Worm (Caenorhabditis elegans) whole organism, L4/young adult: ENCODE data around the gene daf-15.

Experiments
- W03F9.2 ChIP-seq: fragments of 150-350 bp; optimal IDR thresholded peaks from 2 replicates; lab custom pipeline; 2014; ENCODE audit warnings: missing biosample characterization, missing genetic modification characterization
- dao-5 ChIP-seq: sonication (generic microtip); optimal IDR thresholded peaks from 2 replicates; lab custom pipeline; 2016; ENCODE audit warnings: missing genotype, missing genetic modification characterization, moderate library complexity, missing compliant biosample characterization
- him-1 ChIP-seq: sonication (generic microtip); optimal IDR thresholded peaks from 2 replicates; lab custom pipeline; 2016; ENCODE audit warnings: missing genotype, missing genetic modification reagents, missing genetic modification characterization, missing compliant biosample characterization

Gene daf-15

ce11 chrIV:9384826-9385225 lies 1.2 kb upstream of the daf-15 start, which contains the start of gene C10C5.7:
Gene C10C5.7, plus strand, starts transcription at chrIV:9385126.
- TF ChIP-seq W03F9.2 (tag; lab: Kevin White, UChicago): no peak
- TF ChIP-seq dao-5 (tag; lab: Kevin White, UChicago): no peak

- no peak for TF ChIP-seq him-1 (tag; lab: Kevin White, UChicago)
- TF ChIP-seq dao-5 (tag; lab: Kevin White, UChicago): no peak
- TF ChIP-seq W03F9.2 (tag; lab: Kevin White, UChicago): no peak
These were observed 10.1 kb downstream of the daf-15 start, which contains the start of gene col-121 for ce11 chrIV:9396118-9396517. Gene col-121, minus strand, starts transcription at chrIV:9396218.

ce11 chrIV:9397278-9397677 lies 11.3 kb downstream of the daf-15 start, which contains the start of gene F56D5.3:
Gene F56D5.3, plus strand, starts transcription at chrIV:9397578.
- no peak for TF ChIP-seq him-1 (tag; lab: Kevin White, UChicago)
- TF ChIP-seq W03F9.2 (tag; lab: Kevin White, UChicago): no peak
- no peak for TF ChIP-seq dao-5 (tag; lab: Kevin White, UChicago)

ce11 chrIV:9398512-9398911 lies 12.5 kb downstream of the daf-15 start, which contains the start of gene F56D5.2:
Gene F56D5.2, minus strand, starts transcription at chrIV:9398612.
- TF ChIP-seq dao-5 (tag; lab: Kevin White, UChicago): no peak
- no peak for TF ChIP-seq him-1 (tag; lab: Kevin White, UChicago)
- TF ChIP-seq W03F9.2 (tag; lab: Kevin White, UChicago): no peak

ce11 chrIV:9401715-9402114 lies 15.7 kb downstream of the daf-15 start, which contains the start of gene F56D5.6:
Gene F56D5.6, plus strand, starts transcription at chrIV:9401922.
- TF ChIP-seq W03F9.2 (tag; lab: Kevin White, UChicago): no peak

- no peak for TF ChIP-seq W03F9.2 (tag; lab: Kevin White, UChicago)
- no peak for TF ChIP-seq dao-5 (tag; lab: Kevin White, UChicago)
- TF ChIP-seq him-1 (tag; lab: Kevin White, UChicago): no peak
These were observed 17.9 kb downstream of the daf-15 start for ce11 chrIV:9403761-9404420.

ce11 chrIV:9408004-9408403 lies 22.0 kb downstream of the daf-15 start, which contains the start of gene F56D5.5:
Gene F56D5.5, minus strand, starts transcription at chrIV:9408104.
- TF ChIP-seq him-1 (tag; lab: Kevin White, UChicago) (no peak), W03F9.2 (tag; lab: Kevin White, UChicago) (no peak)

ce11 chrIV:9422408-9422807 lies 36.4 kb downstream of the daf-15 start, which contains the start of gene F56D5.9:
Gene F56D5.9, minus strand, starts transcription at chrIV:9422508.
- no peak for TF ChIP-seq him-1 (tag; lab: Kevin White, UChicago)

- TF ChIP-seq dao-5 (tag; lab: Kevin White, UChicago): no peak
- no peak for TF ChIP-seq him-1 (tag; lab: Kevin White, UChicago)
- TF ChIP-seq W03F9.2 (tag; lab: Kevin White, UChicago): no peak
These were observed 37.1 kb downstream of the daf-15 start, which contains the start of gene srxa-2 for ce11 chrIV:9423095-9423494. Gene srxa-2, plus strand, starts transcription at chrIV:9423395.

ce11 chrIV:9427959-9428358 lies 42.0 kb downstream of the daf-15 start, which contains the start of gene F59B8.1:
Gene F59B8.1, plus strand, starts transcription at chrIV:9428259.
- no peak for TF ChIP-seq him-1 (tag; lab: Kevin White, UChicago)
- TF ChIP-seq dao-5 (tag; lab: Kevin White, UChicago): no peak
- TF ChIP-seq W03F9.2 (tag; lab: Kevin White, UChicago): no peak

- TF ChIP-seq W03F9.2 (tag; lab: Kevin White, UChicago) (no peak), dao-5 (tag; lab: Kevin White, UChicago) (no peak), him-1 (tag; lab: Kevin White, UChicago) (no peak)
These were observed 46.3 kb downstream of the daf-15 start for ce11 chrIV:9432327-9432726.

- no peak for TF ChIP-seq him-1 (tag; lab: Kevin White, UChicago)
- no peak for TF ChIP-seq dao-5 (tag; lab: Kevin White, UChicago)
- TF ChIP-seq W03F9.2 (tag; lab: Kevin White, UChicago): no peak
These were observed 52.7 kb downstream of the daf-15 start for ce11 chrIV:9438753-9439152.

ce11 chrIV:9440880-9441336 lies 54.9 kb downstream of the daf-15 start, which contains the start of gene idh-1:
Gene idh-1, minus strand, starts transcription at chrIV:9441107.
- TF ChIP-seq dao-5 (tag; lab: Kevin White, UChicago): no peak
- TF ChIP-seq W03F9.2 (tag; lab: Kevin White, UChicago): peak; percentile 36

ce11 chrIV:9441391-9441790 lies 55.4 kb downstream of the daf-15 start:
- TF ChIP-seq him-1 (tag; lab: Kevin White, UChicago): no peak
- no peak for TF ChIP-seq W03F9.2 (tag; lab: Kevin White, UChicago)
- no peak for TF ChIP-seq dao-5 (tag; lab: Kevin White, UChicago)
